Worm (Caenorhabditis elegans) whole organism, young adult: Measurements from ENCODE around the gene Y7A5A.2.

Source experiments
- B0035.1 ChIP-seq: sonication (generic microtip); optimal IDR thresholded peaks from 2 replicates; lab custom pipeline; 2016; ENCODE audit warnings: missing genetic modification characterization, mild to moderate bottlenecking, missing compliant biosample characterization, missing genotype, missing genetic modification reagents
- F33H1.4 ChIP-seq: fragments of 200-800 bp; sonication (Bioruptor generic); IDR thresholded peaks from 2 replicates; pipeline ENCODE4 v1.3.6; 2022; ENCODE audit warnings: missing genetic modification reagents, missing genetic modification characterization, missing compliant biosample characterization
- F37B4.10 ChIP-seq: fragments of 200-800 bp; sonication (Bioruptor generic); IDR thresholded peaks from 2 replicates; pipeline ENCODE4 v1.3.6; 2022; ENCODE audit warnings: missing genetic modification characterization, missing compliant biosample characterization
- F55B11.4 ChIP-seq: sonication (generic microtip); optimal IDR thresholded peaks from 2 replicates; lab custom pipeline; 2016; ENCODE audit warnings: missing compliant biosample characterization, missing genetic modification characterization, borderline replicate concordance; ENCODE audit not compliant: insufficient read depth
- F57C9.4 ChIP-seq: sonication (generic microtip); optimal IDR thresholded peaks from 2 replicates; lab custom pipeline; 2017; ENCODE audit warnings: mild to moderate bottlenecking, missing genetic modification characterization, missing compliant biosample characterization
- Y67H2A.10 ChIP-seq: fragments of 200-800 bp; sonication (Bioruptor generic); conservative IDR thresholded peaks from 2 replicates; pipeline ENCODE4 v1.3.6; 2022; ENCODE audit warnings: missing genetic modification reagents, missing genetic modification characterization, missing compliant biosample characterization
- Y79H2A.3 ChIP-seq: fragments of 200-800 bp; sonication (Bioruptor generic); conservative IDR thresholded peaks from 2 replicates; pipeline ENCODE4 v1.3.6; 2022; ENCODE audit warnings: missing genetic modification reagents, missing genetic modification characterization, missing compliant biosample characterization
- ZK185.1 ChIP-seq: sonication (generic microtip); optimal IDR thresholded peaks from 2 replicates; lab custom pipeline; 2016; ENCODE audit warnings: mild to moderate bottlenecking, missing genetic modification characterization, missing compliant biosample characterization; ENCODE audit not compliant: poor library complexity, severe bottlenecking
- aptf-3 ChIP-seq: fragments of 200-800 bp; sonication (Bioruptor generic); IDR thresholded peaks from 2 replicates; pipeline ENCODE4 v1.3.6; 2022; ENCODE audit warnings: missing genetic modification characterization, missing compliant biosample characterization
- atf-7 ChIP-seq: sonication (generic microtip); optimal IDR thresholded peaks from 2 replicates; lab custom pipeline; 2017; ENCODE audit warnings: mild to moderate bottlenecking, missing genetic modification characterization, missing compliant biosample characterization
- attf-6 ChIP-seq: fragments of 200-800 bp; sonication (Bioruptor generic); IDR thresholded peaks from 2 replicates; pipeline ENCODE4 v1.3.6; 2022; ENCODE audit warnings: missing genetic modification reagents, missing genetic modification characterization, missing compliant biosample characterization
- ccch-3 ChIP-seq: fragments of 200-800 bp; sonication (Bioruptor generic); optimal IDR thresholded peaks from 2 replicates; lab custom pipeline; 2018; ENCODE audit warnings: mild to moderate bottlenecking, missing genetic modification characterization, missing compliant biosample characterization
- cebp-2 ChIP-seq: fragments of 200-800 bp; sonication (Bioruptor generic); IDR thresholded peaks from 2 replicates; pipeline ENCODE4 v1.3.6; 2022; ENCODE audit warnings: missing genetic modification characterization, missing compliant biosample characterization
- ceh-27 ChIP-seq: fragments of 200-800 bp; sonication (Bioruptor generic); optimal IDR thresholded peaks from 2 replicates; lab custom pipeline; 2018; ENCODE audit warnings: mild to moderate bottlenecking, missing genetic modification characterization, moderate library complexity, missing compliant biosample characterization
- ceh-91 ChIP-seq: fragments of 200-800 bp; sonication (Bioruptor generic); IDR thresholded peaks from 2 replicates; pipeline ENCODE4 v1.3.6; 2022; ENCODE audit warnings: missing genetic modification reagents, missing genetic modification characterization, missing compliant biosample characterization
- chd-7 ChIP-seq: sonication (generic microtip); optimal IDR thresholded peaks from 2 replicates; lab custom pipeline; 2016; ENCODE audit warnings: mild to moderate bottlenecking, missing genetic modification characterization, moderate library complexity, missing compliant biosample characterization
- dox-1 ChIP-seq: fragments of 200-800 bp; sonication (Bioruptor generic); IDR thresholded peaks from 2 replicates; pipeline ENCODE4 v1.3.6; 2022; ENCODE audit warnings: missing genetic modification reagents, missing genetic modification characterization, missing compliant biosample characterization
- dpff-1 ChIP-seq: sonication (generic microtip); optimal IDR thresholded peaks from 2 replicates; lab custom pipeline; 2017; ENCODE audit warnings: mild to moderate bottlenecking, missing genetic modification characterization, missing compliant biosample characterization
- efl-1 ChIP-seq: fragments of 150-350 bp; optimal IDR thresholded peaks from 2 replicates; lab custom pipeline; 2014; ENCODE audit warnings: missing biosample characterization, missing genetic modification reagents, missing genetic modification characterization
- egrh-3 ChIP-seq: fragments of 200-800 bp; sonication (Bioruptor generic); IDR thresholded peaks from 2 replicates; pipeline ENCODE4 v1.3.6; 2022; ENCODE audit warnings: missing genetic modification reagents, missing genetic modification characterization, missing compliant biosample characterization
- ekl-4 ChIP-seq: fragments of 200-800 bp; sonication (Bioruptor generic); IDR thresholded peaks from 2 replicates; pipeline ENCODE4 v1.3.6; 2022; ENCODE audit warnings: missing genetic modification reagents, missing genetic modification characterization, missing compliant biosample characterization
- fkh-3 ChIP-seq: sonication (generic microtip); optimal IDR thresholded peaks from 2 replicates; lab custom pipeline; 2016; ENCODE audit warnings: mild to moderate bottlenecking, missing genetic modification characterization, missing compliant biosample characterization
- hmg-1.2 ChIP-seq: fragments of 200-800 bp; sonication (Bioruptor generic); IDR thresholded peaks from 2 replicates; pipeline ENCODE4 v1.3.6; 2022; ENCODE audit warnings: missing genetic modification reagents, missing genetic modification characterization, missing compliant biosample characterization
- let-526 ChIP-seq: fragments of 200-800 bp; sonication (Bioruptor generic); IDR thresholded peaks from 2 replicates; pipeline ENCODE4 v1.3.6; 2022; ENCODE audit warnings: missing genetic modification reagents, missing genetic modification characterization, missing compliant biosample characterization
- let-607 ChIP-seq, 2 experiments: fragments of 200-800 bp in 1 of 2; sonication (Bioruptor generic) in 1 of 2; sonication (generic microtip) in 1 of 2; optimal IDR thresholded peaks; 2 replicates each; lab custom pipeline; 2016 to 2018; ENCODE audit warnings: mild to moderate bottlenecking in 2 of 2, missing compliant biosample characterization in 2 of 2, missing genetic modification characterization in 2 of 2, moderate library complexity in 2 of 2, missing genotype in 1 of 2
- lin-26 ChIP-seq: fragments of 200-800 bp; sonication (Bioruptor generic); IDR thresholded peaks from 2 replicates; pipeline ENCODE4 v1.3.6; 2022; ENCODE audit warnings: missing genetic modification reagents, missing genetic modification characterization, missing compliant biosample characterization
- madf-10 ChIP-seq: sonication (generic microtip); optimal IDR thresholded peaks from 2 replicates; lab custom pipeline; 2016; ENCODE audit warnings: mild to moderate bottlenecking, missing genetic modification characterization, missing compliant biosample characterization
- madf-6 ChIP-seq: fragments of 200-800 bp; sonication (Bioruptor generic); IDR thresholded peaks from 2 replicates; pipeline ENCODE4 v1.3.6; 2022; ENCODE audit warnings: missing genetic modification reagents, missing genetic modification characterization, missing compliant biosample characterization
- madf-8 ChIP-seq: fragments of 200-800 bp; sonication (Bioruptor generic); conservative IDR thresholded peaks from 2 replicates; pipeline ENCODE4 v1.3.6; 2022; ENCODE audit warnings: missing genetic modification reagents, missing genetic modification characterization, missing compliant biosample characterization
- nfya-1 ChIP-seq: sonication (generic microtip); optimal IDR thresholded peaks from 2 replicates; lab custom pipeline; 2017; ENCODE audit warnings: antibody characterized with exemption, missing compliant biosample characterization, missing genetic modification characterization, borderline replicate concordance; ENCODE audit not compliant: insufficient read depth
- nfya-2 ChIP-seq: fragments of 200-800 bp; sonication (Bioruptor generic); IDR thresholded peaks from 2 replicates; pipeline ENCODE4 v1.3.6; 2022; ENCODE audit warnings: missing genetic modification reagents, missing genetic modification characterization, missing compliant biosample characterization
- nfyb-1 ChIP-seq: fragments of 200-800 bp; sonication (Bioruptor generic); IDR thresholded peaks from 2 replicates; pipeline ENCODE4 v1.3.6; 2022; ENCODE audit warnings: missing genetic modification reagents, missing genetic modification characterization, missing compliant biosample characterization
- nhr-179 ChIP-seq: sonication (generic microtip); optimal IDR thresholded peaks from 2 replicates; lab custom pipeline; 2016; ENCODE audit warnings: mild to moderate bottlenecking, missing genetic modification characterization, missing compliant biosample characterization
- nhr-27 ChIP-seq: fragments of 200-800 bp; sonication (Bioruptor generic); optimal IDR thresholded peaks from 2 replicates; lab custom pipeline; 2018; ENCODE audit warnings: mild to moderate bottlenecking, missing genetic modification characterization, moderate library complexity, missing compliant biosample characterization
- nhr-80 ChIP-seq: sonication (generic microtip); optimal IDR thresholded peaks from 2 replicates; lab custom pipeline; 2016; ENCODE audit warnings: missing genetic modification characterization, missing compliant biosample characterization
- nhr-90 ChIP-seq: sonication (generic microtip); optimal IDR thresholded peaks from 2 replicates; lab custom pipeline; 2016; ENCODE audit warnings: missing genotype, mild to moderate bottlenecking, missing genetic modification characterization, missing compliant biosample characterization
- rcor-1 ChIP-seq: fragments of 200-800 bp; sonication (Bioruptor generic); IDR thresholded peaks from 2 replicates; pipeline ENCODE4 v1.3.6; 2022; ENCODE audit warnings: missing genetic modification reagents, missing genetic modification characterization, missing compliant biosample characterization
- rec-8 ChIP-seq, 2 experiments: sonication (generic microtip); optimal IDR thresholded peaks; 2 replicates each; lab custom pipeline; 2016; ENCODE audit warnings: mild to moderate bottlenecking in 2 of 2, missing genetic modification characterization in 2 of 2, missing genetic modification reagents in 2 of 2, missing genotype in 2 of 2, missing biosample characterization in 1 of 2, missing compliant biosample characterization in 1 of 2, moderate library complexity in 1 of 2
- sdz-38 ChIP-seq: sonication (generic microtip); optimal IDR thresholded peaks from 2 replicates; lab custom pipeline; 2016; ENCODE audit warnings: missing genotype, missing genetic modification characterization, missing compliant biosample characterization
- snpc-1.1 ChIP-seq: sonication (generic microtip); optimal IDR thresholded peaks from 2 replicates; lab custom pipeline; 2017; ENCODE audit warnings: missing genetic modification characterization, mild to moderate bottlenecking, missing compliant biosample characterization, antibody characterized with exemption, moderate library complexity, missing genotype, missing genetic modification reagents; ENCODE audit not compliant: insufficient read depth
- snpc-4 ChIP-seq, 5 experiments: fragments of 150-350 bp in 1 of 5; sonication (generic microtip) in 4 of 5; optimal IDR thresholded peaks; 2 replicates each; lab custom pipeline; 2014 to 2018; ENCODE audit warnings: missing genetic modification characterization in 5 of 5, missing biosample characterization in 3 of 5, antibody characterized with exemption in 2 of 5, mild to moderate bottlenecking in 2 of 5, missing compliant biosample characterization in 2 of 5, missing genotype in 2 of 5, moderate library complexity in 2 of 5, missing genetic modification reagents in 1 of 5
- sptf-2 ChIP-seq: fragments of 200-800 bp; sonication (Bioruptor generic); optimal IDR thresholded peaks from 2 replicates; lab custom pipeline; 2018; ENCODE audit warnings: mild to moderate bottlenecking, missing genetic modification characterization, missing compliant biosample characterization
- tlf-1 ChIP-seq: fragments of 200-800 bp; sonication (Bioruptor generic); optimal IDR thresholded peaks from 2 replicates; lab custom pipeline; 2018; ENCODE audit warnings: mild to moderate bottlenecking, missing genetic modification characterization, missing compliant biosample characterization
- xnd-1 ChIP-seq: sonication (generic microtip); optimal IDR thresholded peaks from 2 replicates; lab custom pipeline; 2016; ENCODE audit warnings: missing genotype, missing genetic modification reagents, missing genetic modification characterization, missing compliant biosample characterization
- zfh-2 ChIP-seq: fragments of 200-800 bp; sonication (Bioruptor generic); conservative IDR thresholded peaks from 2 replicates; pipeline ENCODE4 v1.3.6; 2022; ENCODE audit warnings: missing genetic modification reagents, missing genetic modification characterization, missing compliant biosample characterization
- ztf-25 ChIP-seq: fragments of 200-800 bp; sonication (Bioruptor generic); IDR thresholded peaks from 2 replicates; pipeline ENCODE4 v1.3.6; 2022; ENCODE audit warnings: missing genetic modification reagents, missing genetic modification characterization, missing compliant biosample characterization
- ztf-28 ChIP-seq: fragments of 200-800 bp; sonication (Bioruptor generic); IDR thresholded peaks from 2 replicates; pipeline ENCODE4 v1.3.6; 2022; ENCODE audit warnings: missing genetic modification reagents, missing genetic modification characterization, missing compliant biosample characterization
- ztf-6 ChIP-seq: fragments of 200-800 bp; sonication (Bioruptor generic); IDR thresholded peaks from 2 replicates; pipeline ENCODE4 v1.3.6; 2022; ENCODE audit warnings: missing genetic modification reagents, missing genetic modification characterization, missing compliant biosample characterization

The Y7A5A.2 gene

ce11 chrX:15796633-15797032, 24.1 kb upstream of the Y7A5A.2 start (continued):
- TF ChIP-seq madf-10 (tag; lab: Kevin White, UChicago) = no peak
- TF ChIP-seq ZK185.1 = no peak
- TF ChIP-seq hmg-1.2 = peak; percentile 52
- TF ChIP-seq nhr-179 (tag; lab: Kevin White, UChicago) = no peak
- TF ChIP-seq dpff-1 = no peak
- no peak for TF ChIP-seq F33H1.4
- TF ChIP-seq ekl-4 (GFP tag; lab: Robert Waterston, UW) = 0 out of 2 replicates have a peak, but pooled peaks have one; percentile 38
- TF ChIP-seq nhr-90 = no peak
- no peak for TF ChIP-seq zfh-2
- no peak for TF ChIP-seq nfya-2
- no peak for TF ChIP-seq attf-6 (GFP tag; lab: Robert Waterston, UW)
- TF ChIP-seq egrh-3 (GFP tag; lab: Robert Waterston, UW) = no peak
- no peak for TF ChIP-seq madf-8 (GFP tag; lab: Robert Waterston, UW)
- no peak for TF ChIP-seq nhr-27 (tag; lab: Kevin White, UChicago)
- no peak for TF ChIP-seq nfya-1 (tag; lab: Kevin White, UChicago)
- TF ChIP-seq F57C9.4 (tag; lab: Kevin White, UChicago) = no peak
- no peak for TF ChIP-seq efl-1 (GFP tag; lab: Kevin White, UChicago)
- TF ChIP-seq ztf-6 (GFP tag; lab: Robert Waterston, UW) = no peak
- no peak for TF ChIP-seq B0035.1 (tag; lab: Kevin White, UChicago)
- peak; percentile 35 for TF ChIP-seq snpc-4 (GFP tag; optimal IDR thresholded peaks at IDR 0.05; lab: Kevin White, UChicago)
- TF ChIP-seq snpc-4 (tag; optimal IDR thresholded peaks at IDR 0.05; lab: Kevin White, UChicago) = peak in 1 of 4 experiments; percentile 70
- no peak for TF ChIP-seq Y67H2A.10 (GFP tag; lab: Robert Waterston, UW)
- no peak for TF ChIP-seq atf-7 (tag; lab: Kevin White, UChicago)
- no peak for TF ChIP-seq F55B11.4 (tag; lab: Kevin White, UChicago)
- TF ChIP-seq sptf-2 (GFP tag; lab: Kevin White, UChicago) = no peak
- 0 out of 2 replicates have a peak, but pooled peaks have one; percentile 25 for TF ChIP-seq madf-6 (GFP tag; lab: Robert Waterston, UW)
- TF ChIP-seq sdz-38 (tag; lab: Kevin White, UChicago) = no peak
- no peak for TF ChIP-seq rcor-1 (GFP tag; lab: Robert Waterston, UW)
- no peak for TF ChIP-seq ceh-27 (GFP tag; lab: Kevin White, UChicago)
- no peak for TF ChIP-seq let-607 (tag; optimal IDR thresholded peaks at IDR 0.05; lab: Kevin White, UChicago)
- no peak for TF ChIP-seq let-526 (GFP tag; lab: Robert Waterston, UW)
- no peak for TF ChIP-seq ccch-3 (GFP tag; lab: Kevin White, UChicago)
- no peak for TF ChIP-seq ztf-28
- no peak for TF ChIP-seq tlf-1 (GFP tag; lab: Kevin White, UChicago)
- TF ChIP-seq xnd-1 (tag; lab: Kevin White, UChicago) = no peak
- TF ChIP-seq F37B4.10 = 0 out of 2 replicates have a peak, but pooled peaks have one; percentile 28
- TF ChIP-seq Y79H2A.3 (GFP tag; lab: Robert Waterston, UW) = no peak
- no peak for TF ChIP-seq cebp-2
- no peak for TF ChIP-seq ztf-25 (GFP tag; lab: Robert Waterston, UW)
- no peak for TF ChIP-seq aptf-3 (GFP tag; lab: Robert Waterston, UW)
- TF ChIP-seq rec-8 (tag; optimal IDR thresholded peaks at IDR 0.05; lab: Kevin White, UChicago) = no peak
- TF ChIP-seq ceh-91 (GFP tag; lab: Robert Waterston, UW) = no peak
- peak; percentile 70; the same call in 1 of the 2 replicates for TF ChIP-seq lin-26 (GFP tag; lab: Robert Waterston, UW)
- no peak for TF ChIP-seq snpc-1.1 (tag; lab: Kevin White, UChicago)
- no peak for TF ChIP-seq fkh-3 (tag; lab: Kevin White, UChicago)
- no peak for TF ChIP-seq chd-7 (tag; lab: Kevin White, UChicago)
- TF ChIP-seq nhr-80 (tag; lab: Kevin White, UChicago) = no peak
- no peak for TF ChIP-seq nfyb-1 (GFP tag; lab: Robert Waterston, UW)
- peak; percentile 33; the same call in 1 of the 2 replicates for TF ChIP-seq dox-1 (GFP tag; lab: Robert Waterston, UW)
